Worm (Caenorhabditis elegans) whole organism, L4 larva: ENCODE results near the gene C32C4.3.

Experiments
- F10B5.3 ChIP-seq: sonication (generic microtip); optimal IDR thresholded peaks from 2 replicates; lab custom pipeline; 2016; ENCODE audit warnings: mild to moderate bottlenecking, missing genetic modification characterization, missing compliant biosample characterization
- F44E2.7 ChIP-seq: fragments of 200-800 bp; sonication (Bioruptor generic); IDR thresholded peaks from 2 replicates; pipeline ENCODE4 v2.1.2; 2022; ENCODE audit warnings: missing genetic modification characterization, missing compliant biosample characterization
- F49E8.2 ChIP-seq: sonication (generic microtip); optimal IDR thresholded peaks from 2 replicates; lab custom pipeline; 2016; ENCODE audit warnings: missing compliant biosample characterization, mild to moderate bottlenecking, missing genetic modification characterization, borderline replicate concordance
- T26A8.4 ChIP-seq: fragments of 200-800 bp; sonication (Bioruptor generic); IDR thresholded peaks from 2 replicates; pipeline ENCODE4 v1.3.6; 2022; ENCODE audit warnings: missing genetic modification characterization, missing compliant biosample characterization
- Y105C5A.15 ChIP-seq: fragments of 200-800 bp; sonication (Bioruptor generic); IDR thresholded peaks from 2 replicates; pipeline ENCODE4 v1.3.6; 2022; ENCODE audit warnings: missing genetic modification characterization, missing compliant biosample characterization
- Y48G9A.11 ChIP-seq: fragments of 200-800 bp; sonication (Bioruptor generic); IDR thresholded peaks from 2 replicates; pipeline ENCODE4 v1.3.6; 2022; ENCODE audit warnings: missing genetic modification reagents, missing genetic modification characterization, missing compliant biosample characterization
- ZK337.2 ChIP-seq: fragments of 200-800 bp; sonication (Bioruptor generic); IDR thresholded peaks from 2 replicates; pipeline ENCODE4 v1.3.6; 2022; ENCODE audit warnings: missing genetic modification reagents, missing genetic modification characterization, missing compliant biosample characterization
- aha-1 ChIP-seq: fragments of 150-350 bp; peaks from one replicate; lab custom pipeline; 2014; ENCODE audit warnings: missing biosample characterization, missing genetic modification characterization
- aly-2 ChIP-seq: sonication (generic microtip); optimal IDR thresholded peaks from 2 replicates; lab custom pipeline; 2018; ENCODE audit warnings: missing biosample characterization, missing genetic modification characterization
- arid-1 ChIP-seq: fragments of 200-800 bp; sonication (Bioruptor generic); conservative IDR thresholded peaks from 2 replicates; pipeline ENCODE4 v1.3.6; 2022; ENCODE audit warnings: missing genetic modification reagents, missing genetic modification characterization, missing compliant biosample characterization
- ceh-32 ChIP-seq: sonication (generic microtip); optimal IDR thresholded peaks from 2 replicates; lab custom pipeline; 2016; ENCODE audit warnings: mild to moderate bottlenecking, missing genetic modification characterization, missing compliant biosample characterization; ENCODE audit not compliant: poor library complexity
- ceh-44 ChIP-seq: fragments of 200-800 bp; sonication (Bioruptor generic); IDR thresholded peaks from 2 replicates; pipeline ENCODE4 v1.3.6; 2022; ENCODE audit warnings: missing genetic modification reagents, missing genetic modification characterization, missing compliant biosample characterization
- ceh-62 ChIP-seq: sonication (generic microtip); optimal IDR thresholded peaks from 2 replicates; lab custom pipeline; 2017; ENCODE audit warnings: missing biosample characterization, missing genetic modification characterization
- ctbp-1 ChIP-seq: fragments of 200-800 bp; sonication (Bioruptor generic); IDR thresholded peaks from 2 replicates; pipeline ENCODE4 v1.3.6; 2022; ENCODE audit warnings: missing genetic modification reagents, missing genetic modification characterization, missing compliant biosample characterization
- dmd-6 ChIP-seq: fragments of 200-800 bp; sonication (Bioruptor generic); IDR thresholded peaks from 2 replicates; pipeline ENCODE4 v1.3.6; 2022; ENCODE audit warnings: missing genetic modification reagents, missing genetic modification characterization, missing compliant biosample characterization
- fkh-10 ChIP-seq: fragments of 150-350 bp; optimal IDR thresholded peaks from 2 replicates; lab custom pipeline; 2014; ENCODE audit warnings: missing biosample characterization, missing genetic modification reagents, missing genetic modification characterization
- hlh-11 ChIP-seq: fragments of 200-800 bp; sonication (Bioruptor generic); optimal IDR thresholded peaks from 2 replicates; lab custom pipeline; 2018; ENCODE audit warnings: mild to moderate bottlenecking, missing genetic modification characterization, missing compliant biosample characterization
- hlh-30 ChIP-seq: sonication (generic microtip); optimal IDR thresholded peaks from 2 replicates; lab custom pipeline; 2017; ENCODE audit warnings: antibody characterized with exemption, mild to moderate bottlenecking, missing genetic modification characterization, missing compliant biosample characterization; ENCODE audit not compliant: insufficient read depth
- jun-1 ChIP-seq: fragments of 150-350 bp; optimal IDR thresholded peaks from 2 replicates; lab custom pipeline; 2014; ENCODE audit warnings: missing biosample characterization, missing genetic modification reagents, missing genetic modification characterization
- lim-7 ChIP-seq: fragments of 200-800 bp; sonication (Bioruptor generic); IDR thresholded peaks from 2 replicates; pipeline ENCODE4 v1.3.6; 2022; ENCODE audit warnings: missing genetic modification characterization, missing compliant biosample characterization
- lin-15B ChIP-seq: fragments of 150-350 bp; sonication (generic microtip); optimal IDR thresholded peaks from 3 replicates; lab custom pipeline; 2014; ENCODE audit warnings: missing biosample characterization, missing genetic modification characterization
- lin-38 ChIP-seq: fragments of 200-800 bp; sonication (Bioruptor generic); IDR thresholded peaks from 2 replicates; pipeline ENCODE4 v1.3.6; 2022; ENCODE audit warnings: missing genetic modification reagents, missing genetic modification characterization, missing compliant biosample characterization
- lir-3 ChIP-seq: sonication (generic microtip); optimal IDR thresholded peaks from 2 replicates; lab custom pipeline; 2016; ENCODE audit warnings: mild to moderate bottlenecking, missing genetic modification characterization, missing compliant biosample characterization
- lsy-2 ChIP-seq, 2 experiments: fragments of 150-350 bp in 1 of 2; sonication (generic microtip) in 1 of 2; optimal IDR thresholded peaks; 2 replicates each; lab custom pipeline; 2014 to 2017; ENCODE audit warnings: missing biosample characterization in 2 of 2, missing genetic modification characterization in 2 of 2
- madf-5 ChIP-seq, 2 experiments: fragments of 200-800 bp; sonication (Bioruptor generic); IDR thresholded peaks; 2 replicates each; pipeline ENCODE4 v1.3.6; 2022; ENCODE audit warnings: missing compliant biosample characterization in 2 of 2, missing genetic modification characterization in 2 of 2
- mdl-1 ChIP-seq, 2 experiments: fragments of 150-350 bp in 1 of 2; sonication (generic microtip) in 1 of 2; optimal IDR thresholded peaks; 2 replicates each; lab custom pipeline; 2014 to 2017; ENCODE audit warnings: missing biosample characterization in 2 of 2, missing genetic modification characterization in 2 of 2
- mes-2 ChIP-seq: sonication (generic microtip); optimal IDR thresholded peaks from 2 replicates; lab custom pipeline; 2016; ENCODE audit warnings: missing genotype, mild to moderate bottlenecking, missing genetic modification characterization, missing compliant biosample characterization; ENCODE audit not compliant: poor library complexity, severe bottlenecking
- mxl-3 ChIP-seq: fragments of 200-800 bp; sonication (Bioruptor generic); optimal IDR thresholded peaks from 2 replicates; lab custom pipeline; 2018; ENCODE audit warnings: mild to moderate bottlenecking, missing genetic modification characterization, missing compliant biosample characterization
- nhr-11 ChIP-seq: fragments of 150-350 bp; optimal IDR thresholded peaks from 2 replicates; lab custom pipeline; 2014; ENCODE audit warnings: missing biosample characterization, missing genetic modification characterization
- nhr-25 ChIP-seq: sonication (generic microtip); optimal IDR thresholded peaks from 2 replicates; lab custom pipeline; 2017; ENCODE audit warnings: missing genetic modification characterization, mild to moderate bottlenecking, missing compliant biosample characterization, antibody characterized with exemption, moderate library complexity, borderline replicate concordance; ENCODE audit not compliant: insufficient read depth
- nhr-48 ChIP-seq: sonication (generic microtip); optimal IDR thresholded peaks from 2 replicates; lab custom pipeline; 2016; ENCODE audit warnings: mild to moderate bottlenecking, missing genetic modification characterization, missing compliant biosample characterization
- nhr-77 ChIP-seq: fragments of 150-350 bp; optimal IDR thresholded peaks from 2 replicates; lab custom pipeline; 2014; ENCODE audit warnings: missing biosample characterization, missing genetic modification characterization
- php-3 ChIP-seq: fragments of 200-800 bp; sonication (Bioruptor generic); IDR thresholded peaks from 2 replicates; pipeline ENCODE4 v1.3.6; 2022; ENCODE audit warnings: missing genetic modification reagents, missing genetic modification characterization, missing compliant biosample characterization
- rbr-2 ChIP-seq: sonication (generic microtip); optimal IDR thresholded peaks from 2 replicates; lab custom pipeline; 2016; ENCODE audit warnings: missing genotype, missing genetic modification characterization, missing compliant biosample characterization
- sdz-12 ChIP-seq: fragments of 200-800 bp; sonication (Bioruptor generic); optimal IDR thresholded peaks from 2 replicates; lab custom pipeline; 2018; ENCODE audit warnings: mild to moderate bottlenecking, missing genetic modification characterization, missing compliant biosample characterization
- spr-3 ChIP-seq: fragments of 200-800 bp; sonication (Bioruptor generic); optimal IDR thresholded peaks from 2 replicates; lab custom pipeline; 2018; ENCODE audit warnings: mild to moderate bottlenecking, missing genetic modification characterization, missing compliant biosample characterization
- tag-97 ChIP-seq: fragments of 200-800 bp; sonication (Bioruptor generic); IDR thresholded peaks from 2 replicates; pipeline ENCODE4 v1.3.6; 2022; ENCODE audit warnings: missing genetic modification characterization, missing compliant biosample characterization
- tra-1 ChIP-seq: fragments of 200-800 bp; sonication (Bioruptor generic); IDR thresholded peaks from 2 replicates; pipeline ENCODE4 v1.3.6; 2022; ENCODE audit warnings: missing genetic modification reagents, missing genetic modification characterization, missing compliant biosample characterization
- vab-7 ChIP-seq: fragments of 200-800 bp; sonication (Bioruptor generic); IDR thresholded peaks from 2 replicates; pipeline ENCODE4 v1.3.6; 2022; ENCODE audit warnings: missing genetic modification reagents, missing genetic modification characterization, missing compliant biosample characterization
- zfp-3 ChIP-seq: fragments of 200-800 bp; sonication (Bioruptor generic); conservative IDR thresholded peaks from 2 replicates; pipeline ENCODE4 v1.3.6; 2022; ENCODE audit warnings: missing genetic modification reagents, missing genetic modification characterization, missing compliant biosample characterization
- ztf-11 ChIP-seq: fragments of 150-350 bp; optimal IDR thresholded peaks from 2 replicates; lab custom pipeline; 2014; ENCODE audit warnings: missing biosample characterization, missing genetic modification characterization
- ztf-7 ChIP-seq: fragments of 150-350 bp; optimal IDR thresholded peaks from 2 replicates; lab custom pipeline; 2014; ENCODE audit warnings: missing biosample characterization, missing genetic modification characterization

C32C4.3 gene

DNA sequence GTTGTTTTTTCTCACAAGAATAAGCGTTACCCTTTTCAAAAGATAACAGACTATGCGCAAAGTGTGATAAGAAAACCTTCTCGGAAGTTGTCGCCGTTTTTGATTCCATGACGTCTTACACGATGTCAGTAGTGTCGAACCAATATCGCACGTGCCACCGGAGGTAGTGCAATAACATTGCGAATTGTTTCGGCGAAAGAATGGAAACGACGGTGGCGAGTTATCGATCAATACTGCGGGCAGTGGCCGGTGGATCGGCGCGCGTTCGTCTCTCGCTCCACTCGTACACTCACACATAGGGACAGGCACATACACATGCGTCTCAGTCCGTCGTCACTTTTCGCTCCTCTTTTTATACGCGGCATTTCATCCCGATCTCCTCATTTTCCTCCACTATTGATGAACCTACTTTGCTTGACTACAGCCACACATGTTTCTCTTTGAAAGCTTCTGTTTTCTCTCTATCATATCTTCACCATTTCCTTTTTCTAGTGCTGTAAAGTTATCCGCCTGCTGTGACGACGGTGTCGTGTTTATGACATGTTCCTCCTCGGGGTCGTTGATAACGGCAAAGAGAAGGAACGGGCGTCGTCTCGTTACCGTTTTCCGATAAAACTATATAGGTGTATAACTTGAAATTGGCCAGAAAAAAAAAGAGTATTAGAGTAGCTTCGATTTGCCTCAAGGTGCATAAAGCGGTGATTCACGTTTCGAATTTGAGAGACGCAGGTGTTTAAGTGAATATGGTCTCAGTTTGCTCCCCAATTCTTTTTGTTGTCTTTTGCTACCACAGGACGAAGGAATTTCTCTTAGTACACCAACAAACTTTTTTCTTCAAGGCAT, 34.4 kb upstream of the C32C4.3 start (continued):
- TF ChIP-seq mxl-3 (peak; percentile 88), F49E8.2 (tag; lab: Kevin White, UChicago) (no peak), dmd-6 (GFP tag; lab: Robert Waterston, UW) (peak; percentile 79), arid-1 (GFP tag; lab: Robert Waterston, UW) (no peak), lin-15B (tag; lab: Kevin White, UChicago) (no peak), lir-3 (tag; lab: Kevin White, UChicago) (no peak), F44E2.7 (GFP tag; lab: Robert Waterston, UW) (no peak), sdz-12 (GFP tag; lab: Kevin White, UChicago) (no peak), aly-2 (tag; lab: Kevin White, UChicago) (no peak), vab-7 (GFP tag; lab: Robert Waterston, UW) (no peak), Y105C5A.15 (GFP tag; lab: Robert Waterston, UW) (no peak)

DNA sequence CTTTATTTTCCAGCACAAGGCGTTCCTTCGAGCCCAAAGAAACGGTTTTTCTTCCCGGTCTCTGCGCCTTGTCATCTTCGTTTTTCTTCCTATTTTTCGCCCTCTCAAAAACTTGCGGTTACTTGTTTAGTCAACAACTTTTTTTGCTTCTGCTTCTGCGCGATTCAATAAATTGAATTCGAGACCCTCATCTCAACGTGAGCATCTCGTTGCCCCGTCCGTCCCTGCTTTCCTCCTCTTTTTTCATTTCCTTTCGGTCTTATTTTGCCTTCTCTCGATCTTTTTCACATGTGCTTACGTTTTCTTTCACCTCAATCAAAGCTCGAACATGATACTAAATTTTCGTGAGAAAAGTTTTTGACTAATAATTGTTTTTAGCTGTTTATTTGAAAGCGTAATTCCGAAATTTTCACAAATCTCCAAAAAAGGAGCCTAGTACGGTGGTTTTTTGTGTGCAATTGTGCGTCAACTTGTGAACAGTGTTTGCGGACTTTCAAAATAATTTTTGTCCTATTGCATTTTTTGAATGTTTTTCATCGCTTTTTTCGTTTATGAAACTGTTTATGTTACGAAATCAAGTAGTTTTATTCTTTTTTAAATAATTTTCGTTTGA, 33.2 kb upstream of the C32C4.3 start:
- TF ChIP-seq mxl-3 (no peak), fkh-10 (GFP tag; lab: Kevin White, UChicago) (peak; percentile 43), ceh-62 (no peak), ZK337.2 (GFP tag; lab: Robert Waterston, UW) (no peak), madf-5 (GFP tag; IDR thresholded peaks at IDR 0.05; lab: Robert Waterston, UW) (no peak), lim-7 (no peak), lsy-2 (tag; optimal IDR thresholded peaks at IDR 0.05; lab: Kevin White, UChicago) (peak in 1 of 2 experiments; percentile 77), mes-2 (peak; percentile 24), ctbp-1 (GFP tag; lab: Robert Waterston, UW) (no peak), F10B5.3 (tag; lab: Kevin White, UChicago) (no peak), tra-1 (GFP tag; lab: Robert Waterston, UW) (no peak), aha-1 (peak; percentile 65)

DNA sequence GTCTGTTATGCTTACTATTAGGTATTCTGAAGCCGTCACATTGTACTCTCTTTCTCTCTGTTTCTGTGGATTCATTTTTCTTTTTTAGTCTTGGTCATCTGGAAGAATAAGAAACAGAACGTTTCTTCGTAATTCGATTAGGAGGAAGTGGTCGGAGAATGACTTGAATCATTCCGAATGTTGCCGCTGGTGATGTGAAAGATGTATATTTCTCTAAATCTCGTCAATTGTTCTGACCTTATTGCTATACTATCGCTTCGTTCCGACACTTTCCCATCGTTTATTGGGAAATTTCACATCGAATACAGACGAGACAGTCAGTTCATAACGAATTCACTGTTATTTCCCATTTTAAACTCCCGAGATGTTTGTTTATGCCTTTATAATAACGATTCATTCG, 32.1 kb upstream of the C32C4.3 start:
- TF ChIP-seq lsy-2 (tag; optimal IDR thresholded peaks at IDR 0.05; lab: Kevin White, UChicago) = peak in 1 of 2 experiments; percentile 8
- no peak for TF ChIP-seq spr-3 (GFP tag; lab: Kevin White, UChicago)

DNA sequence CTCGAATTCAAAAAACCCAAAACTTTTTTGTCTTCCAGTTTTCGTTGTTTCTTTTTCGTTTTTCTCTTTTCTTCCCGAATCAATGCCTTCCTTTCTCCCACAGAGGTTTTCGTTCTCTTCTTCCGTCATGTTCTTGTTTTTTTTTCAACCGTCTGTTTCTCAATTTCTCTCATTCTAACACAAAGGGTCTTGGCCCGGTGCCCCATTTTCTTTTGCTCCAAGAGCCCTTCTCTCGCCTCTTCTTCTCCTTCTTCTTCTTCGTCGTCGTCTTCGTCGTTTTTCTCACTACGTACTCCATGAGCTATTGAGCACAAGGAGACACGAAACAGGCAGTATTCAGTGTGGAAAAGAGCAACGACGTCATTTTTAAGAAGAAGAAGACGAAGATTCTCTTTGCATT, 30.5 kb upstream of the C32C4.3 start:
- TF ChIP-seq rbr-2 (tag; lab: Kevin White, UChicago) (peak; percentile 46), nhr-11 (tag; lab: Kevin White, UChicago) (peak; percentile 18), T26A8.4 (GFP tag; lab: Robert Waterston, UW) (no peak), ztf-7 (tag; lab: Kevin White, UChicago) (no peak), nhr-77 (no peak), hlh-11 (tag; lab: Kevin White, UChicago) (no peak), ztf-11 (tag; lab: Kevin White, UChicago) (no peak), php-3 (no peak), hlh-30 (tag; lab: Kevin White, UChicago) (peak; percentile 12), nhr-25 (tag; lab: Kevin White, UChicago) (no peak), fkh-10 (GFP tag; lab: Kevin White, UChicago) (peak; percentile 46), tra-1 (GFP tag; lab: Robert Waterston, UW) (no peak), jun-1 (tag; lab: Kevin White, UChicago) (no peak), lsy-2 (tag; optimal IDR thresholded peaks at IDR 0.05; lab: Kevin White, UChicago) (peak in 1 of 2 experiments; percentile 21), zfp-3 (GFP tag; lab: Robert Waterston, UW) (no peak), lim-7 (no peak), ctbp-1 (GFP tag; lab: Robert Waterston, UW) (0 out of 2 replicates have a peak, but pooled peaks have one; percentile 22), ceh-62 (no peak), ceh-32 (tag; lab: Kevin White, UChicago) (no peak), lin-38 (GFP tag; lab: Robert Waterston, UW) (no peak), ceh-44 (GFP tag; lab: Robert Waterston, UW) (no peak), Y48G9A.11 (no peak), arid-1 (GFP tag; lab: Robert Waterston, UW) (no peak), mdl-1 (tag; optimal IDR thresholded peaks at IDR 0.05; lab: Kevin White, UChicago) (peak in 1 of 2 experiments; percentile 27), nhr-48 (tag; lab: Kevin White, UChicago) (no peak), tag-97 (GFP tag; lab: Robert Waterston, UW) (no peak)
